Fruit fly (Drosophila melanogaster) whole organism, wandering third instar larva: Measurements from ENCODE around the gene CG42676.

Source experiments
- Abd-B ChIP-seq: fragments of >200 bp; optimal IDR thresholded peaks from 2 replicates; lab custom pipeline; 2017; ENCODE audit warnings: missing biosample characterization, missing genetic modification characterization
- CG32264 ChIP-seq: fragments of 200-800 bp; sonication (Bioruptor generic); optimal IDR thresholded peaks from 2 replicates; lab custom pipeline; 2016; ENCODE audit warnings: missing biosample characterization, missing genetic modification characterization
- Hr78 ChIP-seq: fragments of >200 bp; optimal IDR thresholded peaks from 2 replicates; lab custom pipeline; 2017; ENCODE audit warnings: missing biosample characterization, missing genetic modification characterization
- Hr83 ChIP-seq: fragments of 200-300 bp; sonication (Bioruptor generic); optimal IDR thresholded peaks from 2 replicates; lab custom pipeline; 2016; ENCODE audit warnings: missing biosample characterization, mild to moderate bottlenecking, missing genetic modification characterization, moderate library complexity; ENCODE audit not compliant: poor library complexity, severe bottlenecking
- Myc ChIP-seq: fragments of >200 bp; optimal IDR thresholded peaks from 2 replicates; lab custom pipeline; 2017
- OdsH ChIP-seq: fragments of 200-800 bp; sonication (Bioruptor generic); optimal IDR thresholded peaks from 2 replicates; lab custom pipeline; 2016; ENCODE audit warnings: missing biosample characterization, mild to moderate bottlenecking, missing genetic modification characterization
- Sp1 ChIP-seq: fragments of 200-800 bp; sonication (Bioruptor generic); optimal IDR thresholded peaks from 3 replicates; lab custom pipeline; 2019; ENCODE audit warnings: missing biosample characterization, mild to moderate bottlenecking, missing genetic modification characterization, moderate library complexity
- ey ChIP-seq: fragments of 200-800 bp; sonication (Bioruptor generic); optimal IDR thresholded peaks from 2 replicates; lab custom pipeline; 2016; ENCODE audit warnings: missing biosample characterization, missing genetic modification characterization
- h ChIP-seq: fragments of 200-800 bp; sonication (Bioruptor generic); optimal IDR thresholded peaks from 3 replicates; lab custom pipeline; 2016; ENCODE audit warnings: missing biosample characterization, mild to moderate bottlenecking, missing genetic modification characterization
- lola ChIP-seq: fragments of >200 bp; optimal IDR thresholded peaks from 2 replicates; lab custom pipeline; 2017; ENCODE audit warnings: missing biosample characterization, missing genetic modification characterization
- psq ChIP-seq: fragments of 200-800 bp; sonication (Bioruptor generic); optimal IDR thresholded peaks from 3 replicates; lab custom pipeline; 2017; ENCODE audit warnings: missing biosample characterization, mild to moderate bottlenecking, missing genetic modification characterization, moderate library complexity
- sage ChIP-seq: fragments of 200-800 bp; sonication (Bioruptor generic); optimal IDR thresholded peaks from 2 replicates; lab custom pipeline; 2016; ENCODE audit warnings: missing biosample characterization, mild to moderate bottlenecking, missing genetic modification characterization
- sv ChIP-seq: fragments of 200-800 bp; sonication (Bioruptor generic); optimal IDR thresholded peaks from 3 replicates; lab custom pipeline; 2016; ENCODE audit warnings: missing biosample characterization, missing genetic modification characterization
- usp ChIP-seq: fragments of >200 bp; optimal IDR thresholded peaks from 2 replicates; lab custom pipeline; 2017; ENCODE audit warnings: missing biosample characterization, missing genetic modification characterization

- TF ChIP-seq sage (GFP tag; lab: Kevin White, UChicago) (no peak), Myc (no peak), OdsH (GFP tag; lab: Kevin White, UChicago) (no peak), lola (no peak), psq (GFP tag; lab: Kevin White, UChicago) (no peak), usp (GFP tag; lab: Kevin White, UChicago) (no peak), Abd-B (no peak), Sp1 (no peak), sv (no peak), ey (no peak), h (GFP tag; lab: Kevin White, UChicago) (no peak), Hr78 (no peak), CG32264 (GFP tag; lab: Kevin White, UChicago) (no peak), Hr83 (GFP tag; lab: Kevin White, UChicago) (no peak)
Observed at dm6 chr3L:1844600-1844999, 41.7 kb downstream of the CG42676 start.
